Worm (Caenorhabditis elegans) whole organism, young adult: Measurements from ENCODE around the gene C18D11.3.

ENCODE experiments used
- C17E4.6 ChIP-seq: fragments of 200-800 bp; sonication (Bioruptor generic); IDR thresholded peaks from 2 replicates; pipeline ENCODE4 v1.3.6; 2022; ENCODE audit warnings: missing genetic modification reagents, missing genetic modification characterization, missing compliant biosample characterization
- ZK185.1 ChIP-seq: sonication (generic microtip); optimal IDR thresholded peaks from 2 replicates; lab custom pipeline; 2016; ENCODE audit warnings: mild to moderate bottlenecking, missing genetic modification characterization, missing compliant biosample characterization; ENCODE audit not compliant: poor library complexity, severe bottlenecking
- ceh-58 ChIP-seq: fragments of 200-800 bp; sonication (Bioruptor generic); IDR thresholded peaks from 2 replicates; pipeline ENCODE4 v1.3.6; 2022; ENCODE audit warnings: missing genetic modification characterization, missing compliant biosample characterization
- die-1 ChIP-seq: sonication (generic microtip); optimal IDR thresholded peaks from 2 replicates; lab custom pipeline; 2016; ENCODE audit warnings: missing genotype, mild to moderate bottlenecking, missing genetic modification characterization, missing compliant biosample characterization
- madf-10 ChIP-seq: sonication (generic microtip); optimal IDR thresholded peaks from 2 replicates; lab custom pipeline; 2016; ENCODE audit warnings: mild to moderate bottlenecking, missing genetic modification characterization, missing compliant biosample characterization
- pha-4 ChIP-seq: fragments of 150-350 bp; sonication (generic microtip); optimal IDR thresholded peaks from 2 replicates; lab custom pipeline; 2014; ENCODE audit warnings: missing biosample characterization, missing genetic modification reagents, missing genetic modification characterization
- snpc-4 ChIP-seq, 5 experiments: fragments of 150-350 bp in 1 of 5; sonication (generic microtip) in 4 of 5; optimal IDR thresholded peaks; 2 replicates each; lab custom pipeline; 2014 to 2018; ENCODE audit warnings: missing genetic modification characterization in 5 of 5, missing biosample characterization in 3 of 5, antibody characterized with exemption in 2 of 5, mild to moderate bottlenecking in 2 of 5, missing compliant biosample characterization in 2 of 5, missing genotype in 2 of 5, moderate library complexity in 2 of 5, missing genetic modification reagents in 1 of 5

ce11 chrIII:11795448-11795847 is 27.8 kb upstream of the C18D11.3 start, which contains the start of gene twk-39:
- TF ChIP-seq die-1 (tag; lab: Kevin White, UChicago) (no peak), pha-4 (no peak), ZK185.1 (tag; lab: Kevin White, UChicago) (no peak), snpc-4 (GFP tag; optimal IDR thresholded peaks at IDR 0.05; lab: Kevin White, UChicago) (no peak), snpc-4 (tag; optimal IDR thresholded peaks at IDR 0.05; lab: Kevin White, UChicago) (no peak), madf-10 (tag; lab: Kevin White, UChicago) (no peak), ceh-58 (GFP tag; lab: Robert Waterston, UW) (no peak), C17E4.6 (no peak)
